Fruit fly (Drosophila melanogaster) whole organism, embryonic: ENCODE measurements around the gene CG5103.

Experiments used
- BtbVII ChIP-seq: fragments of 200-800 bp; sonication (Bioruptor generic); optimal IDR thresholded peaks from 3 replicates; lab custom pipeline; 2017; ENCODE audit warnings: missing biosample characterization, mild to moderate bottlenecking, missing genetic modification characterization
- CG10209 ChIP-seq: fragments of 200-800 bp; sonication (Bioruptor generic); optimal IDR thresholded peaks from 3 replicates; lab custom pipeline; 2017; ENCODE audit warnings: missing biosample characterization, mild to moderate bottlenecking, missing genetic modification characterization, missing genetic modification reagents
- CG10267 ChIP-seq: fragments of 200-800 bp; sonication (Bioruptor generic); optimal IDR thresholded peaks from 2 replicates; lab custom pipeline; 2018; ENCODE audit warnings: missing biosample characterization, mild to moderate bottlenecking, missing genetic modification characterization, moderate library complexity
- CG11085 ChIP-seq: fragments of 200-800 bp; sonication (Bioruptor generic); IDR thresholded peaks from 2 replicates; pipeline ENCODE4 v1.3.6; 2022; ENCODE audit warnings: missing biosample characterization, missing genetic modification characterization
- CG12219 ChIP-seq: fragments of 200-800 bp; sonication (Bioruptor generic); optimal IDR thresholded peaks from 3 replicates; lab custom pipeline; 2018; ENCODE audit warnings: missing biosample characterization, mild to moderate bottlenecking, missing genetic modification characterization
- CG14710 ChIP-seq: fragments of 200-800 bp; sonication (Bioruptor generic); optimal IDR thresholded peaks from 3 replicates; lab custom pipeline; 2019; ENCODE audit warnings: missing biosample characterization, mild to moderate bottlenecking, missing genetic modification characterization, moderate library complexity
- CG17829 ChIP-seq: fragments of 200-800 bp; optimal IDR thresholded peaks from 2 replicates; lab custom pipeline; 2019; ENCODE audit warnings: missing biosample characterization, mild to moderate bottlenecking, missing genetic modification characterization, moderate library complexity
- CG2199 ChIP-seq: fragments of 200-800 bp; sonication (Bioruptor generic); IDR thresholded peaks from 3 replicates; pipeline ENCODE4 v1.3.6; 2022; ENCODE audit warnings: missing biosample characterization, missing genetic modification characterization
- CG30020 ChIP-seq: fragments of 200-800 bp; optimal IDR thresholded peaks from 2 replicates; lab custom pipeline; 2019; ENCODE audit warnings: missing biosample characterization, mild to moderate bottlenecking, missing genetic modification characterization, moderate library complexity
- CG32767 ChIP-seq: fragments of 200-800 bp; sonication (Bioruptor generic); IDR thresholded peaks from 2 replicates; pipeline ENCODE4 v1.3.6; 2022; ENCODE audit warnings: missing biosample characterization, missing genetic modification characterization
- CG3281 ChIP-seq: fragments of 200-800 bp; sonication (Bioruptor generic); optimal IDR thresholded peaks from 3 replicates; lab custom pipeline; 2017; ENCODE audit warnings: missing biosample characterization, mild to moderate bottlenecking, missing genetic modification characterization
- CG5180 ChIP-seq: fragments of 200-800 bp; sonication (Bioruptor generic); optimal IDR thresholded peaks from 3 replicates; lab custom pipeline; 2017; ENCODE audit warnings: missing biosample characterization, missing genetic modification characterization, mild to moderate bottlenecking, moderate library complexity, missing genetic modification reagents
- CG6683 ChIP-seq: fragments of 200-800 bp; sonication (Bioruptor generic); optimal IDR thresholded peaks from 2 replicates; lab custom pipeline; 2017; ENCODE audit warnings: missing biosample characterization, mild to moderate bottlenecking, missing genetic modification characterization, missing genetic modification reagents
- CG8924 ChIP-seq: fragments of 200-800 bp; optimal IDR thresholded peaks from 3 replicates; lab custom pipeline; 2019; ENCODE audit warnings: missing biosample characterization, mild to moderate bottlenecking, missing genetic modification characterization, moderate library complexity
- CG9437 ChIP-seq: fragments of 200-800 bp; sonication (Bioruptor generic); optimal IDR thresholded peaks from 2 replicates; lab custom pipeline; 2018; ENCODE audit warnings: missing biosample characterization, mild to moderate bottlenecking, missing genetic modification characterization
- CG9727 ChIP-seq: fragments of 200-800 bp; sonication (Bioruptor generic); optimal IDR thresholded peaks from 3 replicates; lab custom pipeline; 2017; ENCODE audit warnings: missing biosample characterization, mild to moderate bottlenecking, missing genetic modification characterization
- CG9876 ChIP-seq: fragments of 200-800 bp; sonication (Bioruptor generic); optimal IDR thresholded peaks from 2 replicates; lab custom pipeline; 2016; ENCODE audit warnings: missing biosample characterization, missing genetic modification characterization
- GATAe ChIP-seq: fragments of 200-800 bp; sonication (Bioruptor generic); conservative IDR thresholded peaks from 2 replicates; pipeline ENCODE4 v1.3.6; 2022; ENCODE audit warnings: missing biosample characterization, missing genetic modification characterization
- HLH4C ChIP-seq: fragments of 200-800 bp; sonication (Bioruptor generic); IDR thresholded peaks from 3 replicates; pipeline ENCODE4 v1.3.6; 2022; ENCODE audit warnings: missing biosample characterization, missing genetic modification characterization; ENCODE audit not compliant: partially characterized antibody
- Hr51 ChIP-seq, 2 experiments: fragments of 200-800 bp; sonication (Bioruptor generic); optimal IDR thresholded peaks; 2 replicates in 1 of 2; 3 replicates in 1 of 2; lab custom pipeline; 2016 to 2018; ENCODE audit warnings: missing biosample characterization in 2 of 2, missing genetic modification characterization in 2 of 2, mild to moderate bottlenecking in 1 of 2, moderate library complexity in 1 of 2
- Oli ChIP-seq: fragments of 200-800 bp; sonication (Bioruptor generic); optimal IDR thresholded peaks from 2 replicates; lab custom pipeline; 2018; ENCODE audit warnings: missing biosample characterization, mild to moderate bottlenecking, missing genetic modification characterization, moderate library complexity
- Tbp ChIP-seq: fragments of >200 bp; optimal IDR thresholded peaks from 2 replicates; lab custom pipeline; 2018; ENCODE audit warnings: missing biosample characterization, missing genetic modification characterization
- ac ChIP-seq: fragments of 200-800 bp; sonication (Bioruptor generic); optimal IDR thresholded peaks from 3 replicates; lab custom pipeline; 2017; ENCODE audit warnings: missing biosample characterization, mild to moderate bottlenecking, missing genetic modification characterization
- al ChIP-seq: fragments of 200-800 bp; sonication (Bioruptor generic); IDR thresholded peaks from 2 replicates; pipeline ENCODE4 v1.3.6; 2022; ENCODE audit warnings: missing biosample characterization, missing genetic modification characterization
- ap ChIP-seq: fragments of 200-800 bp; sonication (Bioruptor generic); IDR thresholded peaks from 2 replicates; pipeline ENCODE4 v1.3.6; 2022; ENCODE audit warnings: missing biosample characterization, missing genetic modification characterization
- bsh ChIP-seq, 2 experiments: fragments of 200-800 bp; sonication (Bioruptor generic); optimal IDR thresholded peaks; 2 replicates each; lab custom pipeline; 2017 to 2018; ENCODE audit warnings: mild to moderate bottlenecking in 2 of 2, missing biosample characterization in 2 of 2, missing genetic modification characterization in 2 of 2, moderate library complexity in 1 of 2
- cato ChIP-seq: fragments of 200-800 bp; sonication (Bioruptor generic); optimal IDR thresholded peaks from 2 replicates; lab custom pipeline; 2016; ENCODE audit warnings: missing biosample characterization, missing genetic modification characterization, borderline replicate concordance
- dati ChIP-seq: fragments of 200-800 bp; sonication (Bioruptor generic); IDR thresholded peaks from 2 replicates; pipeline ENCODE4 v1.3.6; 2022; ENCODE audit warnings: missing biosample characterization, missing genetic modification characterization
- dysf ChIP-seq: fragments of 200-800 bp; sonication (Bioruptor generic); IDR thresholded peaks from 3 replicates; pipeline ENCODE4 v1.3.6; 2022; ENCODE audit warnings: missing biosample characterization, missing genetic modification characterization
- esg ChIP-seq: fragments of 200-800 bp; sonication (Bioruptor generic); conservative IDR thresholded peaks from 2 replicates; pipeline ENCODE4 v1.3.6; 2022; ENCODE audit warnings: missing biosample characterization, missing genetic modification characterization
- ftz-f1 ChIP-seq: fragments of 200-800 bp; sonication (Bioruptor generic); optimal IDR thresholded peaks from 2 replicates; lab custom pipeline; 2016; ENCODE audit warnings: missing biosample characterization, missing genetic modification characterization
- gcm ChIP-seq: fragments of 200-800 bp; sonication (Bioruptor generic); optimal IDR thresholded peaks from 2 replicates; lab custom pipeline; 2019; ENCODE audit warnings: missing biosample characterization, mild to moderate bottlenecking, missing genetic modification characterization, moderate library complexity
- inv ChIP-seq: fragments of 200-800 bp; sonication (Bioruptor generic); IDR thresholded peaks from 2 replicates; pipeline ENCODE4 v1.3.6; 2022; ENCODE audit warnings: missing biosample characterization, missing genetic modification characterization; ENCODE audit not compliant: partially characterized antibody
- jing ChIP-seq: fragments of 200-800 bp; sonication (Bioruptor generic); optimal IDR thresholded peaks from 2 replicates; lab custom pipeline; 2018; ENCODE audit warnings: missing biosample characterization, mild to moderate bottlenecking, missing genetic modification characterization
- lbe ChIP-seq: fragments of 200-800 bp; sonication (Bioruptor generic); optimal IDR thresholded peaks from 2 replicates; lab custom pipeline; 2016; ENCODE audit warnings: missing biosample characterization, mild to moderate bottlenecking, missing genetic modification characterization
- lov ChIP-seq, 2 experiments: fragments of 200-800 bp in 1 of 2; fragments of >200 bp in 1 of 2; sonication (Bioruptor generic) in 1 of 2; IDR thresholded peaks in 1 of 2; optimal IDR thresholded peaks in 1 of 2; 2 replicates in 1 of 2; 3 replicates in 1 of 2; pipeline versions ENCODE4 v1.3.6 to Lab custom; 2017 to 2022; ENCODE audit warnings: missing biosample characterization in 1 of 2, missing genetic modification characterization in 1 of 2
- mam ChIP-seq: fragments of 200-800 bp; sonication (Bioruptor generic); optimal IDR thresholded peaks from 3 replicates; lab custom pipeline; 2016; ENCODE audit warnings: missing biosample characterization, missing genetic modification characterization
- nau ChIP-seq: fragments of 200-800 bp; sonication (Bioruptor generic); optimal IDR thresholded peaks from 3 replicates; lab custom pipeline; 2017; ENCODE audit warnings: missing biosample characterization, mild to moderate bottlenecking, missing genetic modification characterization, missing genetic modification reagents
- nmo ChIP-seq: fragments of 200-800 bp; sonication (Bioruptor generic); optimal IDR thresholded peaks from 2 replicates; lab custom pipeline; 2018; ENCODE audit warnings: missing biosample characterization, mild to moderate bottlenecking, missing genetic modification characterization, moderate library complexity
- oc ChIP-seq: fragments of 200-800 bp; sonication (Bioruptor generic); optimal IDR thresholded peaks from 2 replicates; lab custom pipeline; 2018; ENCODE audit warnings: missing biosample characterization, mild to moderate bottlenecking, missing genetic modification characterization, moderate library complexity
- prd ChIP-seq, 3 experiments: fragments of >200 bp in 2 of 3; fragments of 200-800 bp in 1 of 3; sonication (Bioruptor generic) in 1 of 3; optimal IDR thresholded peaks in 2 of 3; IDR thresholded peaks in 1 of 3; 2 replicates in 2 of 3; 3 replicates in 1 of 3; pipeline versions ENCODE4 v1.3.6 to Lab custom; 2017 to 2022; ENCODE audit warnings: missing biosample characterization in 1 of 3, missing genetic modification characterization in 1 of 3
- so ChIP-seq: fragments of 200-800 bp; sonication (Bioruptor generic); IDR thresholded peaks from 3 replicates; pipeline ENCODE4 v1.3.6; 2022; ENCODE audit warnings: missing biosample characterization, missing genetic modification characterization
- sob ChIP-seq: fragments of 200-800 bp; sonication (Bioruptor generic); IDR thresholded peaks from 2 replicates; pipeline ENCODE4 v1.3.6; 2022; ENCODE audit warnings: missing biosample characterization, missing genetic modification characterization
- stwl ChIP-seq: fragments of 200-800 bp; sonication (Bioruptor generic); optimal IDR thresholded peaks from 3 replicates; lab custom pipeline; 2018; ENCODE audit warnings: missing biosample characterization, mild to moderate bottlenecking, missing genetic modification characterization, moderate library complexity
- tna ChIP-seq: fragments of 200-800 bp; sonication (Bioruptor generic); IDR thresholded peaks from 2 replicates; pipeline ENCODE4 v1.3.6; 2022; ENCODE audit warnings: missing biosample characterization, missing genetic modification characterization; ENCODE audit not compliant: partially characterized antibody
- wor ChIP-seq: fragments of 200-800 bp; sonication (Bioruptor generic); IDR thresholded peaks from 2 replicates; pipeline ENCODE4 v1.3.6; 2022; ENCODE audit warnings: missing biosample characterization, missing genetic modification characterization
- zen ChIP-seq: fragments of 200-800 bp; sonication (Bioruptor generic); optimal IDR thresholded peaks from 3 replicates; lab custom pipeline; 2018; ENCODE audit warnings: missing biosample characterization, mild to moderate bottlenecking, missing genetic modification characterization, moderate library complexity

CG5103 gene

dm6 chr3L:18272321-18273054 lies 21.6 kb downstream of the CG5103 start (continued):
- TF ChIP-seq Hr51 (GFP tag; optimal IDR thresholded peaks at IDR 0.05; lab: Kevin White, UChicago) (peak in 1 of 2 experiments; percentile 35), Oli (tag; lab: Kevin White, UChicago) (peak; percentile 45), CG11085 (GFP tag; lab: Robert Waterston, UW) (no peak), Tbp (GFP tag; lab: Kevin White, UChicago) (no peak), lbe (GFP tag; lab: Kevin White, UChicago) (no peak), CG10267 (peak; percentile 63), CG8924 (peak; percentile 66), CG9876 (GFP tag; lab: Kevin White, UChicago) (no peak), CG2199 (GFP tag; lab: Robert Waterston, UW) (no peak), stwl (no peak), CG9727 (GFP tag; lab: Kevin White, UChicago) (peak; percentile 65), nau (GFP tag; lab: Kevin White, UChicago) (peak; percentile 1), prd (optimal IDR thresholded peaks at IDR 0.05; lab: Kevin White, UChicago) (no peak), prd (GFP tag; IDR thresholded peaks at IDR 0.05; lab: Robert Waterston, UW) (peak; percentile 54; the same call in 2 of the 3 replicates), dysf (GFP tag; lab: Robert Waterston, UW) (peak; percentile 50; the same call in 1 of the 3 replicates), CG5180 (GFP tag; lab: Kevin White, UChicago) (peak; percentile 77), CG9437 (GFP tag; lab: Kevin White, UChicago) (peak; percentile 37), CG3281 (GFP tag; lab: Kevin White, UChicago) (peak; percentile 29), CG10209 (GFP tag; lab: Kevin White, UChicago) (peak; percentile 94), ac (GFP tag; lab: Kevin White, UChicago) (no peak), BtbVII (GFP tag; lab: Kevin White, UChicago) (peak; percentile 28), inv (GFP tag; lab: Robert Waterston, UW) (no peak), sob (GFP tag; lab: Robert Waterston, UW) (peak; percentile 44; the same call in 1 of the 2 replicates), zen (tag; lab: Kevin White, UChicago) (peak; percentile 43), al (no peak), oc (tag; lab: Kevin White, UChicago) (peak; percentile 32), ap (GFP tag; lab: Robert Waterston, UW) (no peak), mam (no peak), CG17829 (tag; lab: Kevin White, UChicago) (peak; percentile 57), GATAe (GFP tag; lab: Robert Waterston, UW) (no peak), HLH4C (no peak), tna (GFP tag; lab: Robert Waterston, UW) (no peak), wor (GFP tag; lab: Robert Waterston, UW) (0 out of 2 replicates have a peak, but pooled peaks have one; percentile 24), cato (no peak), gcm (GFP tag; lab: Kevin White, UChicago) (peak; percentile 37), bsh (GFP tag; optimal IDR thresholded peaks at IDR 0.05; lab: Kevin White, UChicago) (peak in 1 of 2 experiments; percentile 31), CG32767 (GFP tag; lab: Robert Waterston, UW) (0 out of 2 replicates have a peak, but pooled peaks have one; percentile 12), so (GFP tag; lab: Robert Waterston, UW) (0 out of 3 replicates have a peak, but pooled peaks have one; percentile 31), CG30020 (tag; lab: Kevin White, UChicago) (no peak), dati (GFP tag; lab: Robert Waterston, UW) (no peak), lov (optimal IDR thresholded peaks at IDR 0.05; lab: Kevin White, UChicago) (peak; percentile 53), lov (GFP tag; IDR thresholded peaks at IDR 0.05; lab: Robert Waterston, UW) (no peak), CG6683 (GFP tag; lab: Kevin White, UChicago) (no peak), ftz-f1 (GFP tag; lab: Kevin White, UChicago) (no peak), CG12219 (GFP tag; lab: Kevin White, UChicago) (peak; percentile 20), esg (no peak), nmo (GFP tag; lab: Kevin White, UChicago) (peak; percentile 63), CG14710 (peak; percentile 66), jing (GFP tag; lab: Kevin White, UChicago) (no peak)
